Fruit fly (Drosophila melanogaster): ENCODE results near the gene Eig71Ej.

dm6 chr3L:15710125-15710524, 49.3 kb upstream of the Eig71Ej start:
- TF ChIP-seq Dll (optimal IDR thresholded peaks at IDR 0.05) = no peak
- TF ChIP-seq CG8478 (optimal IDR thresholded peaks at IDR 0.05) = no peak
